Fruit fly (Drosophila melanogaster) whole organism, embryonic: ENCODE results near the gene CG11726.

Experiments used
- Atf-2 ChIP-seq: fragments of 200-800 bp; sonication (Bioruptor generic); optimal IDR thresholded peaks from 2 replicates; lab custom pipeline; 2016; ENCODE audit warnings: missing biosample characterization, missing genetic modification characterization
- Blimp-1 ChIP-seq: fragments of 200-800 bp; sonication (Bioruptor generic); optimal IDR thresholded peaks from 3 replicates; lab custom pipeline; 2018; ENCODE audit warnings: missing biosample characterization, missing genetic modification characterization, mild to moderate bottlenecking, moderate library complexity, missing genetic modification reagents
- CG12071 ChIP-seq: fragments of 200-800 bp; sonication (Bioruptor generic); optimal IDR thresholded peaks from 3 replicates; lab custom pipeline; 2018; ENCODE audit warnings: missing biosample characterization, mild to moderate bottlenecking, missing genetic modification characterization
- CG13296 ChIP-seq: fragments of 200-800 bp; sonication (Bioruptor generic); optimal IDR thresholded peaks from 3 replicates; lab custom pipeline; 2018; ENCODE audit warnings: missing biosample characterization, mild to moderate bottlenecking, missing genetic modification characterization
- CG13424 ChIP-seq: fragments of 200-800 bp; sonication (Bioruptor generic); optimal IDR thresholded peaks from 2 replicates; lab custom pipeline; 2019; ENCODE audit warnings: missing biosample characterization, mild to moderate bottlenecking, missing genetic modification characterization, moderate library complexity
- CG13775 ChIP-seq: fragments of 200-800 bp; sonication (Bioruptor generic); optimal IDR thresholded peaks from 3 replicates; lab custom pipeline; 2017; ENCODE audit warnings: missing biosample characterization, mild to moderate bottlenecking, missing genetic modification characterization
- CG15269 ChIP-seq: fragments of 200-800 bp; sonication (Bioruptor generic); optimal IDR thresholded peaks from 2 replicates; lab custom pipeline; 2018; ENCODE audit warnings: missing biosample characterization, mild to moderate bottlenecking, missing genetic modification characterization, moderate library complexity
- CG15601 ChIP-seq: fragments of 200-800 bp; sonication (Bioruptor generic); optimal IDR thresholded peaks from 3 replicates; lab custom pipeline; 2019; ENCODE audit warnings: missing biosample characterization, mild to moderate bottlenecking, missing genetic modification characterization, moderate library complexity
- CG16779 ChIP-seq: fragments of 200-800 bp; sonication (Bioruptor generic); IDR thresholded peaks from 2 replicates; pipeline ENCODE4 v1.3.6; 2022; ENCODE audit warnings: missing biosample characterization, missing genetic modification characterization
- CG17385 ChIP-seq: fragments of 200-800 bp; sonication (Bioruptor generic); optimal IDR thresholded peaks from 3 replicates; lab custom pipeline; 2018; ENCODE audit warnings: missing biosample characterization, mild to moderate bottlenecking, missing genetic modification characterization
- CG17802 ChIP-seq: fragments of 200-800 bp; sonication (Bioruptor generic); optimal IDR thresholded peaks from 2 replicates; lab custom pipeline; 2018; ENCODE audit warnings: missing biosample characterization, mild to moderate bottlenecking, missing genetic modification characterization, moderate library complexity
- CG2889 ChIP-seq: fragments of 200-800 bp; sonication (Bioruptor generic); IDR thresholded peaks from 3 replicates; pipeline ENCODE4 v1.3.6; 2022; ENCODE audit warnings: missing biosample characterization, missing genetic modification characterization
- CG31388 ChIP-seq: fragments of 200-800 bp; sonication (Bioruptor generic); optimal IDR thresholded peaks from 2 replicates; lab custom pipeline; 2016; ENCODE audit warnings: missing biosample characterization, missing genetic modification characterization
- CG31441 ChIP-seq: fragments of 200-800 bp; sonication (Bioruptor generic); IDR thresholded peaks from 2 replicates; pipeline ENCODE4 v1.3.6; 2022; ENCODE audit warnings: missing biosample characterization, missing genetic modification characterization
- CG3407 ChIP-seq: fragments of 200-800 bp; sonication (Bioruptor generic); optimal IDR thresholded peaks from 2 replicates; lab custom pipeline; 2018; ENCODE audit warnings: missing biosample characterization, mild to moderate bottlenecking, missing genetic modification characterization
- CG3838 ChIP-seq: fragments of 200-800 bp; sonication (Bioruptor generic); optimal IDR thresholded peaks from 3 replicates; lab custom pipeline; 2016; ENCODE audit warnings: missing biosample characterization, missing genetic modification characterization
- CG3847 ChIP-seq: fragments of 200-800 bp; sonication (Bioruptor generic); IDR thresholded peaks from 2 replicates; pipeline ENCODE4 v1.3.6; 2022; ENCODE audit warnings: missing biosample characterization, missing genetic modification characterization
- CG4282 ChIP-seq: fragments of 200-800 bp; sonication (Bioruptor generic); optimal IDR thresholded peaks from 2 replicates; lab custom pipeline; 2016; ENCODE audit warnings: missing biosample characterization, missing genetic modification characterization
- CG4730 ChIP-seq: fragments of 200-800 bp; sonication (Bioruptor generic); IDR thresholded peaks from 2 replicates; pipeline ENCODE4 v1.3.6; 2022; ENCODE audit warnings: missing biosample characterization, missing genetic modification characterization
- CG4854 ChIP-seq: fragments of 200-800 bp; sonication (Bioruptor generic); optimal IDR thresholded peaks from 2 replicates; lab custom pipeline; 2016; ENCODE audit warnings: missing biosample characterization, missing genetic modification characterization, inconsistent platforms
- CG7928 ChIP-seq: fragments of 200-800 bp; sonication (Bioruptor generic); optimal IDR thresholded peaks from 2 replicates; lab custom pipeline; 2017; ENCODE audit warnings: missing biosample characterization, mild to moderate bottlenecking, missing genetic modification characterization
- CG8924 ChIP-seq: fragments of 200-800 bp; optimal IDR thresholded peaks from 3 replicates; lab custom pipeline; 2019; ENCODE audit warnings: missing biosample characterization, mild to moderate bottlenecking, missing genetic modification characterization, moderate library complexity
- CG9932 ChIP-seq: fragments of 200-800 bp; sonication (Bioruptor generic); IDR thresholded peaks from 2 replicates; pipeline ENCODE4 v1.3.6; 2022; ENCODE audit warnings: missing biosample characterization, missing genetic modification characterization
- CoRest ChIP-seq: fragments of 200-800 bp; sonication (Bioruptor generic); optimal IDR thresholded peaks from 3 replicates; lab custom pipeline; 2018; ENCODE audit warnings: missing biosample characterization, mild to moderate bottlenecking, missing genetic modification characterization, moderate library complexity
- D19A ChIP-seq: fragments of 200-800 bp; optimal IDR thresholded peaks from 3 replicates; lab custom pipeline; 2019; ENCODE audit warnings: missing biosample characterization, mild to moderate bottlenecking, missing genetic modification characterization, moderate library complexity
- E2f2 ChIP-seq: fragments of 200-800 bp; sonication (Bioruptor generic); IDR thresholded peaks from 2 replicates; pipeline ENCODE4 v1.3.6; 2022; ENCODE audit warnings: missing biosample characterization, missing genetic modification characterization
- Eip74EF ChIP-seq, 2 experiments: fragments of 200-800 bp in 1 of 2; fragments of >200 bp in 1 of 2; sonication (Bioruptor generic) in 1 of 2; optimal IDR thresholded peaks; 2 replicates each; lab custom pipeline; 2017 to 2019; ENCODE audit warnings: missing biosample characterization in 2 of 2, missing genetic modification characterization in 2 of 2, mild to moderate bottlenecking in 1 of 2, moderate library complexity in 1 of 2
- Ets97D ChIP-seq: fragments of 200-800 bp; sonication (Bioruptor generic); optimal IDR thresholded peaks from 3 replicates; lab custom pipeline; 2016; ENCODE audit warnings: missing biosample characterization, missing genetic modification characterization
- Gsc ChIP-seq: fragments of 200-800 bp; sonication (Bioruptor generic); IDR thresholded peaks from 2 replicates; pipeline ENCODE4 v1.3.6; 2022; ENCODE audit warnings: missing biosample characterization, missing genetic modification characterization
- Hr51 ChIP-seq, 2 experiments: fragments of 200-800 bp; sonication (Bioruptor generic); optimal IDR thresholded peaks; 2 replicates in 1 of 2; 3 replicates in 1 of 2; lab custom pipeline; 2016 to 2018; ENCODE audit warnings: missing biosample characterization in 2 of 2, missing genetic modification characterization in 2 of 2, mild to moderate bottlenecking in 1 of 2, moderate library complexity in 1 of 2
- Lhr ChIP-seq: fragments of 200-800 bp; sonication (Bioruptor generic); optimal IDR thresholded peaks from 3 replicates; lab custom pipeline; 2017; ENCODE audit warnings: mild to moderate bottlenecking, missing biosample characterization, missing genetic modification reagents, missing genetic modification characterization
- Nf-YB ChIP-seq: fragments of 200-800 bp; sonication (Bioruptor generic); optimal IDR thresholded peaks from 3 replicates; lab custom pipeline; 2019; ENCODE audit warnings: missing biosample characterization, mild to moderate bottlenecking, missing genetic modification characterization, moderate library complexity
- NfI ChIP-seq: fragments of 200-800 bp; sonication (Bioruptor generic); optimal IDR thresholded peaks from 3 replicates; lab custom pipeline; 2018; ENCODE audit warnings: missing biosample characterization, mild to moderate bottlenecking, missing genetic modification characterization, moderate library complexity
- Scr ChIP-seq: fragments of 200-800 bp; sonication (Bioruptor generic); IDR thresholded peaks from 2 replicates; pipeline ENCODE4 v1.3.6; 2022; ENCODE audit warnings: missing biosample characterization, missing genetic modification characterization; ENCODE audit not compliant: partially characterized antibody
- Sox100B ChIP-seq: fragments of 200-800 bp; sonication (Bioruptor generic); optimal IDR thresholded peaks from 3 replicates; lab custom pipeline; 2018; ENCODE audit warnings: missing biosample characterization, mild to moderate bottlenecking, missing genetic modification characterization
- Ssrp ChIP-seq: fragments of 200-800 bp; sonication (Bioruptor generic); optimal IDR thresholded peaks from 2 replicates; lab custom pipeline; 2018; ENCODE audit warnings: missing biosample characterization, mild to moderate bottlenecking, missing genetic modification characterization, moderate library complexity
- cato ChIP-seq: fragments of 200-800 bp; sonication (Bioruptor generic); optimal IDR thresholded peaks from 2 replicates; lab custom pipeline; 2016; ENCODE audit warnings: missing biosample characterization, missing genetic modification characterization, borderline replicate concordance
- grau ChIP-seq: fragments of 200-800 bp; optimal IDR thresholded peaks from 3 replicates; lab custom pipeline; 2019; ENCODE audit warnings: missing biosample characterization, mild to moderate bottlenecking, missing genetic modification characterization, moderate library complexity
- ken ChIP-seq: fragments of 200-800 bp; sonication (Bioruptor generic); IDR thresholded peaks from 3 replicates; pipeline ENCODE4 v1.3.6; 2022; ENCODE audit warnings: missing biosample characterization, missing genetic modification characterization
- klu ChIP-seq: fragments of 200-800 bp; sonication (Bioruptor generic); IDR thresholded peaks from 2 replicates; pipeline ENCODE4 v1.3.6; 2022; ENCODE audit warnings: missing biosample characterization, missing genetic modification characterization
- kni ChIP-seq: fragments of 200-800 bp; sonication (Bioruptor generic); optimal IDR thresholded peaks from 3 replicates; lab custom pipeline; 2017; ENCODE audit warnings: mild to moderate bottlenecking, missing biosample characterization, missing genetic modification reagents, missing genetic modification characterization
- pb ChIP-seq: fragments of 200-800 bp; sonication (Bioruptor generic); optimal IDR thresholded peaks from 3 replicates; lab custom pipeline; 2016; ENCODE audit warnings: missing biosample characterization, missing genetic modification characterization
- so ChIP-seq: fragments of 200-800 bp; sonication (Bioruptor generic); IDR thresholded peaks from 3 replicates; pipeline ENCODE4 v1.3.6; 2022; ENCODE audit warnings: missing biosample characterization, missing genetic modification characterization
- sr ChIP-seq: fragments of 200-800 bp; sonication (Bioruptor generic); IDR thresholded peaks from 3 replicates; pipeline ENCODE4 v1.3.6; 2022; ENCODE audit warnings: missing biosample characterization, missing genetic modification characterization
- stwl ChIP-seq: fragments of 200-800 bp; sonication (Bioruptor generic); optimal IDR thresholded peaks from 3 replicates; lab custom pipeline; 2018; ENCODE audit warnings: missing biosample characterization, mild to moderate bottlenecking, missing genetic modification characterization, moderate library complexity
- tap ChIP-seq: fragments of 200-800 bp; optimal IDR thresholded peaks from 3 replicates; lab custom pipeline; 2019; ENCODE audit warnings: missing biosample characterization, mild to moderate bottlenecking, missing genetic modification characterization, moderate library complexity
- ttk ChIP-seq: fragments of 200-800 bp; sonication (Bioruptor generic); IDR thresholded peaks from 2 replicates; pipeline ENCODE4 v2.1.2; 2022; ENCODE audit warnings: missing biosample characterization, missing genetic modification characterization
- unc-4 ChIP-seq: fragments of 200-800 bp; sonication (Bioruptor generic); IDR thresholded peaks from 2 replicates; pipeline ENCODE4 v1.3.6; 2022; ENCODE audit warnings: missing biosample characterization, missing genetic modification characterization; ENCODE audit not compliant: partially characterized antibody

Gene CG11726

DNA sequence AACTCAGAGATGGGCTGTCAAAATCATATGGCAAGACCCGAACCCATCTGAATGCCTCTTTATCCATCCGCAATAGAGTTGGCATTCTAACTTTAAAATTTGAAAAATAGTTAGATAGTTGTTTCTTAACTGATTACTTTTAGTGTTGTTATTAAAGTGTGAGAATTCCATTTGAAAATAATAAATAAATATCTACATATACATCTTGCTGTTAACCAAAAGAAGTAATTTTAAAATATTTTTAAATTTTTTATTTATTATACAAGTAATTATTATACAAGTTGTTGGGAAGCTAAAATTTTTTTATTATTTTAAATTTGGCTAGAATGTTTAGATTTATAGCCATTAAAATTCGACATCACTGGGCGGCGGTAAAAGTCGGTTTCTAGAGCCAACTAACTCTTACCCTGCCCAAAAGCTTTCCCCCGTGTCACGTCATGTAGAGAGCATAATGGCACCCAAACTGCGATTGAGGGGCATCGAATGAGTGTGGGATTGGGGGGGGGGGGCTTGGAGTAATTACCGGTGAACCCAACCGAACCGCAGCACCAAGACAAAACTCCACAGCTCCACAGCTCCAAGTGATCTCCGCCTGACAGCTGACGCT is 49.1 kb downstream of the CG11726 start (continued):
- TF ChIP-seq CG12071 (no peak), CG17802 (tag; lab: Kevin White, UChicago) (no peak), Ssrp (tag; lab: Kevin White, UChicago) (peak; percentile 49), unc-4 (GFP tag; lab: Robert Waterston, UW) (no peak), CG4282 (GFP tag; lab: Kevin White, UChicago) (no peak)
- TF ChIP-seq, all 482 proteins: peak for 55

DNA sequence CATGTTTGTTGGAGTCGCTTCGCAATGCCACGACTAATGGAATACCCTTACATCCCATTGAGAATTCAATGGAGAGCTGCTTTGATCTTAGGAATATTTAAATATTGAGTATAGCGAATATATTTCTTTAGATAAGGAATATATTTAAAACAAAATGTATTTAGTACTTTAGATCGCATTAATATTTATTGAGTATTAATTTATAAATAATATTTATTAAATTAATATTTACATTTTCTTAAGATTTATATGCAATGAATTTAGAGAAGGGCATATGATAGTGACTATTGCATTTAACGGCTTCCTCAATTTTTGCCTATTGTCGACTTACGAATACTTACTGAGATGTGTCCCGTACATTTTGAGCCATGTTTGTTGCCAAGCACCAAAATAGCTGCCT is 49.7 kb downstream of the CG11726 start:
- no peak for TF ChIP-seq Gsc (GFP tag; lab: Robert Waterston, UW)
- no peak for TF ChIP-seq Nf-YB
- TF ChIP-seq CG4730 (GFP tag; lab: Robert Waterston, UW) = no peak
- TF ChIP-seq CG3847 (GFP tag; lab: Robert Waterston, UW) = no peak
- no peak for TF ChIP-seq sr (GFP tag; lab: Robert Waterston, UW)
- TF ChIP-seq ttk = 0 out of 2 replicates have a peak, but pooled peaks have one; percentile 4
- TF ChIP-seq CG9932 (GFP tag; lab: Robert Waterston, UW) = no peak
- no peak for TF ChIP-seq CG13775 (GFP tag; lab: Kevin White, UChicago)
- no peak for TF ChIP-seq CG3838 (GFP tag; lab: Kevin White, UChicago)
- TF ChIP-seq Hr51 (GFP tag; optimal IDR thresholded peaks at IDR 0.05; lab: Kevin White, UChicago) = peak in 1 of 2 experiments; percentile 62
- TF ChIP-seq CG31388 = no peak
- peak; percentile 47 for TF ChIP-seq CG13424 (tag; lab: Kevin White, UChicago)
- no peak for TF ChIP-seq ken
- TF ChIP-seq CoRest (tag; lab: Kevin White, UChicago) = peak; percentile 56
- no peak for TF ChIP-seq CG3407 (GFP tag; lab: Kevin White, UChicago)
- peak; percentile 28 for TF ChIP-seq CG13296 (GFP tag; lab: Kevin White, UChicago)
- TF ChIP-seq NfI = no peak
- TF ChIP-seq cato (GFP tag; lab: Kevin White, UChicago) = no peak
- TF ChIP-seq CG7928 (GFP tag; lab: Kevin White, UChicago) = no peak
- TF ChIP-seq D19A (tag; lab: Kevin White, UChicago) = peak; percentile 89
- TF ChIP-seq so (GFP tag; lab: Robert Waterston, UW) = no peak
- TF ChIP-seq tap (tag; lab: Kevin White, UChicago) = peak; percentile 35
- TF ChIP-seq grau (tag; lab: Kevin White, UChicago) = peak; percentile 50
- peak; percentile 34 for TF ChIP-seq CG8924 (tag; lab: Kevin White, UChicago)
- TF ChIP-seq kni (GFP tag; lab: Kevin White, UChicago) = no peak
- TF ChIP-seq CG15601 (tag; lab: Kevin White, UChicago) = peak; percentile 4
- peak in 1 of 2 experiments; percentile 10 for TF ChIP-seq Eip74EF (GFP tag; optimal IDR thresholded peaks at IDR 0.05; lab: Kevin White, UChicago)
- TF ChIP-seq Scr (GFP tag; lab: Robert Waterston, UW) = no peak
- TF ChIP-seq CG4854 = no peak
- no peak for TF ChIP-seq Ets97D (GFP tag; lab: Kevin White, UChicago)
- TF ChIP-seq Blimp-1 (GFP tag; lab: Kevin White, UChicago) = peak; percentile 1
- no peak for TF ChIP-seq Atf-2
- TF ChIP-seq Sox100B (GFP tag; lab: Kevin White, UChicago) = peak; percentile 62
- TF ChIP-seq CG16779 (GFP tag; lab: Robert Waterston, UW) = no peak
- no peak for TF ChIP-seq CG2889 (GFP tag; lab: Robert Waterston, UW)
- peak; percentile 21 for TF ChIP-seq CG15269 (tag; lab: Kevin White, UChicago)
- TF ChIP-seq stwl (tag; lab: Kevin White, UChicago) = no peak
- TF ChIP-seq klu (GFP tag; lab: Robert Waterston, UW) = no peak
- peak; percentile 35; the same call in 1 of the 2 replicates for TF ChIP-seq CG31441 (GFP tag; lab: Robert Waterston, UW)
- TF ChIP-seq Lhr (GFP tag; lab: Kevin White, UChicago) = no peak
- TF ChIP-seq pb (GFP tag; lab: Kevin White, UChicago) = no peak
- TF ChIP-seq CG17385 (GFP tag; lab: Kevin White, UChicago) = peak; percentile 26
- TF ChIP-seq E2f2 (GFP tag; lab: Robert Waterston, UW) = no peak
